Worm (Caenorhabditis elegans) whole organism, L4 larva: ENCODE data around the gene C31E10.5.

Source experiments
- ctbp-1 ChIP-seq: fragments of 200-800 bp; sonication (Bioruptor generic); IDR thresholded peaks from 2 replicates; pipeline ENCODE4 v1.3.6; 2022; ENCODE audit warnings: missing genetic modification reagents, missing genetic modification characterization, missing compliant biosample characterization
- dmd-8 ChIP-seq: fragments of 200-800 bp; sonication (Bioruptor generic); IDR thresholded peaks from 2 replicates; pipeline ENCODE4 v1.3.6; 2022; ENCODE audit warnings: missing genetic modification characterization, missing compliant biosample characterization
- gei-8 ChIP-seq: fragments of 200-800 bp; sonication (Bioruptor generic); optimal IDR thresholded peaks from 2 replicates; lab custom pipeline; 2018; ENCODE audit warnings: mild to moderate bottlenecking, missing genetic modification characterization, missing compliant biosample characterization
- lim-7 ChIP-seq: fragments of 200-800 bp; sonication (Bioruptor generic); IDR thresholded peaks from 2 replicates; pipeline ENCODE4 v1.3.6; 2022; ENCODE audit warnings: missing genetic modification characterization, missing compliant biosample characterization
- mxl-2 ChIP-seq: fragments of 200-800 bp; sonication (Bioruptor generic); conservative IDR thresholded peaks from 2 replicates; pipeline ENCODE4 v1.3.6; 2022; ENCODE audit warnings: missing genetic modification reagents, missing genetic modification characterization, missing compliant biosample characterization
- nhr-28 ChIP-seq: fragments of 150-350 bp; optimal IDR thresholded peaks from 2 replicates; lab custom pipeline; 2014; ENCODE audit warnings: missing biosample characterization, missing genetic modification characterization
- skn-1 ChIP-seq: fragments of 150-350 bp; optimal IDR thresholded peaks from 2 replicates; lab custom pipeline; 2014; ENCODE audit warnings: missing biosample characterization, missing genetic modification characterization
- unc-130 ChIP-seq: sonication (generic microtip); optimal IDR thresholded peaks from 2 replicates; lab custom pipeline; 2016; ENCODE audit warnings: missing genetic modification reagents, missing genetic modification characterization, missing compliant biosample characterization

ce11 chrX:14015366-14015765 lies 19.7 kb upstream of the C31E10.5 start, which contains the start of gene C04C11.25:
- TF ChIP-seq nhr-28 (tag; lab: Kevin White, UChicago) (peak; percentile 78), dmd-8 (GFP tag; lab: Robert Waterston, UW) (no peak), unc-130 (no peak), gei-8 (GFP tag; lab: Kevin White, UChicago) (no peak), skn-1 (tag; lab: Kevin White, UChicago) (no peak), lim-7 (no peak), ctbp-1 (GFP tag; lab: Robert Waterston, UW) (no peak), mxl-2 (no peak)
